Worm (Caenorhabditis elegans) whole organism, midembryonic: Measurements from ENCODE around the gene kin-2.

Experiments
- T22C8.4 ChIP-seq: fragments of 200-800 bp; sonication (Bioruptor generic); IDR thresholded peaks from 2 replicates; pipeline ENCODE4 v1.3.6; 2022; ENCODE audit warnings: missing genetic modification characterization, missing compliant biosample characterization
- cog-1 ChIP-seq: sonication (generic microtip); optimal IDR thresholded peaks from 2 replicates; lab custom pipeline; 2016; ENCODE audit warnings: missing genetic modification characterization, missing compliant biosample characterization
- flt-1 ChIP-seq: fragments of 200-800 bp; sonication (Bioruptor generic); IDR thresholded peaks from 2 replicates; pipeline ENCODE4 v1.3.6; 2022; ENCODE audit warnings: missing genetic modification characterization, missing compliant biosample characterization
- klf-2 ChIP-seq: fragments of 200-800 bp; sonication (Bioruptor generic); conservative IDR thresholded peaks from 2 replicates; pipeline ENCODE4 v1.3.6; 2022; ENCODE audit warnings: missing genetic modification reagents, missing genetic modification characterization, missing compliant biosample characterization
- med-1 ChIP-seq: sonication (generic microtip); optimal IDR thresholded peaks from 2 replicates; lab custom pipeline; 2017; ENCODE audit warnings: missing genetic modification characterization, mild to moderate bottlenecking, missing compliant biosample characterization, antibody characterized with exemption, missing genetic modification reagents; ENCODE audit not compliant: insufficient read depth
- ref-1 ChIP-seq: fragments of 200-800 bp; sonication (Bioruptor generic); conservative IDR thresholded peaks from 2 replicates; pipeline ENCODE4 v1.3.6; 2022; ENCODE audit warnings: missing genetic modification reagents, missing genetic modification characterization, missing compliant biosample characterization
- ztf-23 ChIP-seq: fragments of 200-800 bp; sonication (Bioruptor generic); IDR thresholded peaks from 2 replicates; pipeline ENCODE4 v1.3.6; 2022; ENCODE audit warnings: missing genetic modification reagents, missing genetic modification characterization, missing compliant biosample characterization
- ztf-29 ChIP-seq: fragments of 200-800 bp; sonication (Bioruptor generic); IDR thresholded peaks from 2 replicates; pipeline ENCODE4 v1.3.6; 2022; ENCODE audit warnings: missing genetic modification reagents, missing genetic modification characterization, missing compliant biosample characterization

DNA sequence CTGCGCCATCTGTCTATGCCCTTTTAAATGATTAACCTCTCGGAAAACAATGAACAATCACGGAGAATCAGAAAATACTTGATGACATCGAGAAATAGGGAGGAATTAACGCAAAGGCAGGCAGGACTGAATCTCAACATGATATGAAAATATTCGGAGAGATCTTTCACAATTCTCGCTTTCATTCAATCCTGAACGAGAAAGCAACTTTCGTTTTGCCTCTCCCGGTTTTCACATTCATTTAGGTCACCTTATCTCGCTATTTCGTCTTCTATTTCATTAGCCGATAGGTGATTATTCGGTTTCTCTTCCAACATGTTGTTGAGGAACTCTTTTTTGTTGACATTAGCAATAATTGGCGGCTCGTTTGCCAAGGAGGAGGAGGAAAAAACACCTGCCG is 26.7 kb upstream of the kin-2 start:
- TF ChIP-seq ztf-23 (GFP tag; lab: Robert Waterston, UW) (no peak), ztf-29 (GFP tag; lab: Robert Waterston, UW) (no peak), klf-2 (GFP tag; lab: Robert Waterston, UW) (no peak), cog-1 (tag; lab: Kevin White, UChicago) (no peak), ref-1 (GFP tag; lab: Robert Waterston, UW) (no peak), med-1 (GFP tag; lab: Kevin White, UChicago) (no peak), T22C8.4 (no peak), flt-1 (GFP tag; lab: Robert Waterston, UW) (no peak)
